Fruit fly (Drosophila melanogaster) whole organism, embryonic: Measurements from ENCODE around the gene CG15170.

Source experiments
- Ada2b ChIP-seq: fragments of 200-800 bp; sonication (Bioruptor generic); IDR thresholded peaks from 2 replicates; pipeline ENCODE4 v1.3.6; 2022; ENCODE audit warnings: missing biosample characterization, missing genetic modification characterization
- B-H1 ChIP-seq: fragments of 200-800 bp; sonication (Bioruptor generic); IDR thresholded peaks from 3 replicates; pipeline ENCODE4 v1.3.6; 2022; ENCODE audit warnings: missing biosample characterization, missing genetic modification characterization
- B-H2 ChIP-seq: fragments of 200-800 bp; sonication (Bioruptor generic); optimal IDR thresholded peaks from 2 replicates; lab custom pipeline; 2018; ENCODE audit warnings: missing biosample characterization, mild to moderate bottlenecking, missing genetic modification characterization
- CG10274 ChIP-seq: fragments of 200-800 bp; sonication (Bioruptor generic); optimal IDR thresholded peaks from 3 replicates; lab custom pipeline; 2017; ENCODE audit warnings: missing biosample characterization, mild to moderate bottlenecking, missing genetic modification characterization
- CG10431 ChIP-seq: fragments of 200-800 bp; sonication (Bioruptor generic); optimal IDR thresholded peaks from 3 replicates; lab custom pipeline; 2018; ENCODE audit warnings: missing biosample characterization, mild to moderate bottlenecking, missing genetic modification characterization
- CG10543 ChIP-seq: fragments of 200-800 bp; sonication (Bioruptor generic); optimal IDR thresholded peaks from 3 replicates; lab custom pipeline; 2017; ENCODE audit warnings: missing biosample characterization, mild to moderate bottlenecking, missing genetic modification characterization, moderate library complexity
- CG12236 ChIP-seq: fragments of 200-800 bp; sonication (Bioruptor generic); optimal IDR thresholded peaks from 2 replicates; lab custom pipeline; 2016; ENCODE audit warnings: missing biosample characterization, missing genetic modification characterization
- CG12299 ChIP-seq: fragments of 200-800 bp; sonication (Bioruptor generic); optimal IDR thresholded peaks from 2 replicates; lab custom pipeline; 2018; ENCODE audit warnings: missing biosample characterization, mild to moderate bottlenecking, missing genetic modification characterization
- CG13287 ChIP-seq: fragments of 200-800 bp; sonication (Bioruptor generic); IDR thresholded peaks from 2 replicates; pipeline ENCODE4 v1.3.6; 2022; ENCODE audit warnings: missing biosample characterization, missing genetic modification characterization; ENCODE audit not compliant: partially characterized antibody
- CG15601 ChIP-seq: fragments of 200-800 bp; sonication (Bioruptor generic); optimal IDR thresholded peaks from 3 replicates; lab custom pipeline; 2019; ENCODE audit warnings: missing biosample characterization, mild to moderate bottlenecking, missing genetic modification characterization, moderate library complexity
- CG17361 ChIP-seq: fragments of 200-800 bp; sonication (Bioruptor generic); IDR thresholded peaks from 3 replicates; pipeline ENCODE4 v1.3.6; 2022; ENCODE audit warnings: missing biosample characterization, missing genetic modification characterization
- CG31224 ChIP-seq: fragments of 200-800 bp; sonication (Bioruptor generic); IDR thresholded peaks from 2 replicates; pipeline ENCODE4 v1.3.6; 2022; ENCODE audit warnings: missing biosample characterization, missing genetic modification characterization
- CG31441 ChIP-seq: fragments of 200-800 bp; sonication (Bioruptor generic); IDR thresholded peaks from 2 replicates; pipeline ENCODE4 v1.3.6; 2022; ENCODE audit warnings: missing biosample characterization, missing genetic modification characterization
- CG3407 ChIP-seq: fragments of 200-800 bp; sonication (Bioruptor generic); optimal IDR thresholded peaks from 2 replicates; lab custom pipeline; 2018; ENCODE audit warnings: missing biosample characterization, mild to moderate bottlenecking, missing genetic modification characterization
- CG4360 ChIP-seq: fragments of 200-800 bp; sonication (Bioruptor generic); IDR thresholded peaks from 2 replicates; pipeline ENCODE4 v1.3.6; 2022; ENCODE audit warnings: missing biosample characterization, missing genetic modification characterization
- CG4424 ChIP-seq: fragments of 200-800 bp; sonication (Bioruptor generic); optimal IDR thresholded peaks from 3 replicates; lab custom pipeline; 2016; ENCODE audit warnings: missing biosample characterization, missing genetic modification characterization
- CG5245 ChIP-seq: fragments of 200-800 bp; sonication (Bioruptor generic); optimal IDR thresholded peaks from 3 replicates; lab custom pipeline; 2016; ENCODE audit warnings: missing biosample characterization, missing genetic modification characterization
- CG6254 ChIP-seq: fragments of 200-800 bp; sonication (Bioruptor generic); optimal IDR thresholded peaks from 3 replicates; lab custom pipeline; 2017; ENCODE audit warnings: mild to moderate bottlenecking, missing biosample characterization, missing genetic modification reagents, missing genetic modification characterization
- CG7357 ChIP-seq: fragments of 200-800 bp; sonication (Bioruptor generic); IDR thresholded peaks from 3 replicates; pipeline ENCODE4 v1.3.6; 2022; ENCODE audit warnings: missing biosample characterization, missing genetic modification characterization
- CG8089 ChIP-seq: fragments of 200-800 bp; sonication (Bioruptor generic); optimal IDR thresholded peaks from 3 replicates; lab custom pipeline; 2016; ENCODE audit warnings: missing biosample characterization, missing genetic modification characterization
- CG8478 ChIP-seq: fragments of >200 bp; optimal IDR thresholded peaks from 2 replicates; lab custom pipeline; 2018
- CG8924 ChIP-seq: fragments of 200-800 bp; optimal IDR thresholded peaks from 3 replicates; lab custom pipeline; 2019; ENCODE audit warnings: missing biosample characterization, mild to moderate bottlenecking, missing genetic modification characterization, moderate library complexity
- CG9817 ChIP-seq: fragments of 200-800 bp; sonication (Bioruptor generic); optimal IDR thresholded peaks from 2 replicates; lab custom pipeline; 2018; ENCODE audit warnings: missing biosample characterization, mild to moderate bottlenecking, missing genetic modification characterization, moderate library complexity
- Chrac-16 ChIP-seq: fragments of 200-800 bp; sonication (Bioruptor generic); optimal IDR thresholded peaks from 3 replicates; lab custom pipeline; 2016; ENCODE audit warnings: missing biosample characterization, missing genetic modification characterization
- D19B ChIP-seq: fragments of 200-800 bp; sonication (Bioruptor generic); optimal IDR thresholded peaks from 2 replicates; lab custom pipeline; 2017; ENCODE audit warnings: missing biosample characterization, mild to moderate bottlenecking, missing genetic modification characterization
- Dfd ChIP-seq, 2 experiments: fragments of >200 bp; optimal IDR thresholded peaks; 2 replicates each; lab custom pipeline; 2017; ENCODE audit warnings: missing biosample characterization in 2 of 2, missing genetic modification characterization in 2 of 2
- Ets97D ChIP-seq: fragments of 200-800 bp; sonication (Bioruptor generic); optimal IDR thresholded peaks from 3 replicates; lab custom pipeline; 2016; ENCODE audit warnings: missing biosample characterization, missing genetic modification characterization
- H15 ChIP-seq: fragments of 200-800 bp; sonication (Bioruptor generic); IDR thresholded peaks from 3 replicates; pipeline ENCODE4 v1.3.6; 2022; ENCODE audit warnings: missing biosample characterization, missing genetic modification characterization
- HLH54F ChIP-seq: fragments of 200-800 bp; sonication (Bioruptor generic); optimal IDR thresholded peaks from 3 replicates; lab custom pipeline; 2016; ENCODE audit warnings: missing biosample characterization, missing genetic modification characterization
- Hmx ChIP-seq: fragments of 200-800 bp; sonication (Bioruptor generic); optimal IDR thresholded peaks from 2 replicates; lab custom pipeline; 2016; ENCODE audit warnings: missing biosample characterization, missing genetic modification characterization
- Jarid2 ChIP-seq: fragments of 200-800 bp; sonication (Bioruptor generic); optimal IDR thresholded peaks from 3 replicates; lab custom pipeline; 2017; ENCODE audit warnings: mild to moderate bottlenecking, missing biosample characterization, missing genetic modification reagents, missing genetic modification characterization
- MTF-1 ChIP-seq: fragments of 200-800 bp; sonication (Bioruptor generic); optimal IDR thresholded peaks from 2 replicates; lab custom pipeline; 2018; ENCODE audit warnings: missing biosample characterization, mild to moderate bottlenecking, missing genetic modification characterization, borderline replicate concordance
- Mad ChIP-seq: fragments of 200-800 bp; sonication (Bioruptor generic); optimal IDR thresholded peaks from 2 replicates; lab custom pipeline; 2016; ENCODE audit warnings: missing biosample characterization, missing genetic modification characterization
- Nf-YA ChIP-seq: fragments of 200-800 bp; sonication (Bioruptor generic); IDR thresholded peaks from 2 replicates; pipeline ENCODE4 v1.3.6; 2022; ENCODE audit warnings: missing biosample characterization, missing genetic modification characterization
- Sox102F ChIP-seq: fragments of 200-800 bp; sonication (Bioruptor generic); optimal IDR thresholded peaks from 2 replicates; lab custom pipeline; 2018; ENCODE audit warnings: missing biosample characterization, mild to moderate bottlenecking, missing genetic modification characterization, moderate library complexity
- Vsx1 ChIP-seq: fragments of 200-800 bp; sonication (Bioruptor generic); optimal IDR thresholded peaks from 2 replicates; lab custom pipeline; 2017; ENCODE audit warnings: missing biosample characterization, mild to moderate bottlenecking, missing genetic modification characterization, missing genetic modification reagents
- abd-A ChIP-seq: fragments of 200-800 bp; sonication (Bioruptor generic); optimal IDR thresholded peaks from 3 replicates; lab custom pipeline; 2019; ENCODE audit warnings: missing biosample characterization, mild to moderate bottlenecking, missing genetic modification characterization, moderate library complexity
- ash1 ChIP-seq: fragments of 200-800 bp; sonication (Bioruptor generic); optimal IDR thresholded peaks from 2 replicates; lab custom pipeline; 2018; ENCODE audit warnings: missing biosample characterization, mild to moderate bottlenecking, missing genetic modification characterization
- bigmax ChIP-seq: fragments of 200-800 bp; sonication (Bioruptor generic); optimal IDR thresholded peaks from 2 replicates; lab custom pipeline; 2018; ENCODE audit warnings: missing biosample characterization, mild to moderate bottlenecking, missing genetic modification characterization
- chn ChIP-seq: fragments of 200-800 bp; sonication (Bioruptor generic); optimal IDR thresholded peaks from 2 replicates; lab custom pipeline; 2016; ENCODE audit warnings: missing biosample characterization, missing genetic modification characterization
- esg ChIP-seq: fragments of 200-800 bp; sonication (Bioruptor generic); conservative IDR thresholded peaks from 2 replicates; pipeline ENCODE4 v1.3.6; 2022; ENCODE audit warnings: missing biosample characterization, missing genetic modification characterization
- hbn ChIP-seq: fragments of 200-800 bp; sonication (Bioruptor generic); IDR thresholded peaks from 2 replicates; pipeline ENCODE4 v1.3.6; 2022; ENCODE audit warnings: missing biosample characterization, missing genetic modification characterization; ENCODE audit not compliant: partially characterized antibody
- ken ChIP-seq: fragments of 200-800 bp; sonication (Bioruptor generic); IDR thresholded peaks from 3 replicates; pipeline ENCODE4 v1.3.6; 2022; ENCODE audit warnings: missing biosample characterization, missing genetic modification characterization
- lmd ChIP-seq: fragments of 200-800 bp; sonication (Bioruptor generic); IDR thresholded peaks from 2 replicates; pipeline ENCODE4 v1.3.6; 2022; ENCODE audit warnings: missing biosample characterization, missing genetic modification characterization
- onecut ChIP-seq: fragments of 200-800 bp; sonication (Bioruptor generic); IDR thresholded peaks from 2 replicates; pipeline ENCODE4 v1.3.6; 2022; ENCODE audit warnings: missing biosample characterization, missing genetic modification characterization
- stwl ChIP-seq: fragments of 200-800 bp; sonication (Bioruptor generic); optimal IDR thresholded peaks from 3 replicates; lab custom pipeline; 2018; ENCODE audit warnings: missing biosample characterization, mild to moderate bottlenecking, missing genetic modification characterization, moderate library complexity
- tin ChIP-seq: fragments of 200-800 bp; sonication (Bioruptor generic); optimal IDR thresholded peaks from 3 replicates; lab custom pipeline; 2016; ENCODE audit warnings: missing biosample characterization, missing genetic modification characterization
- unc-4 ChIP-seq: fragments of 200-800 bp; sonication (Bioruptor generic); IDR thresholded peaks from 2 replicates; pipeline ENCODE4 v1.3.6; 2022; ENCODE audit warnings: missing biosample characterization, missing genetic modification characterization; ENCODE audit not compliant: partially characterized antibody
- zen2 ChIP-seq: fragments of 200-800 bp; sonication (Bioruptor generic); IDR thresholded peaks from 3 replicates; pipeline ENCODE4 v1.3.6; 2022; ENCODE audit warnings: missing biosample characterization, missing genetic modification characterization; ENCODE audit not compliant: partially characterized antibody

CG15170 gene

DNA sequence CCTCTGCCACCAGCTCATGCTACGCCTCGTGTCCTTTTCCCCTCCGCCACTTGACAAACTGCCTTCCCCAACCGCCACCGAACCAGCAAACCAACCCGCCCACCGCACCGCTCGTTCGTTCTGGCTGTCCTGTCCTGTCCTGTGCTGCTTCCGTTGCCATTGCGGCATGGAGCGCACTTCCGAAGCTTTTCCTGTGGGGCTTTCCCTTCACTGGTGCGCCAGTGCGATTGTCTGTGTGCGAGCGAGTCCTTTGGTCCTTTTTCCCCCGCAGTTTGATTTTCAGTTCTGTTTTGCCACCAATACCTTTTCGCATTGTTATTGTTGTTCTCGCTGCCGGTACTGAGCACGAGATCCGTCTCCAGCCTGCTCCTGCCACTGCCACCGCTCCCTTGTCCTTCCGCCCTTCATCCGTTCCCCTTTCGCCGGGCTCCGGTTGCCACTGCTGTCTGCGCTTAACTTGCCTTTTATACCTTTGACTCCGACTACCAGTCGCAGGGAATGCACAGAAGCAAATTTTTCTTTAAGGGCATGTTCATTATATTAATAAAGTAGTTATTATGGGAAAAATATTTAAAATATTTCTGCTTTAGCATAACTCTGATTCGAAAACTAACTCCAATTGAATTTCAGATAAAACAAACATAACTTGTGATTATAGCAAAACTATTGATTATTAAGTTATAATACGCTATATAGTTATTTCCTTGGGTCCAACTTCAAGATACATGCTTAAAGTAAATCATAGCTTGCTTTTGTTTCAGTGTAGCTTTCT lies 34.1 kb upstream of the CG15170 start (continued):
- TF ChIP-seq H15 (GFP tag; lab: Robert Waterston, UW) (no peak), bigmax (GFP tag; lab: Kevin White, UChicago) (no peak), CG12236 (GFP tag; lab: Kevin White, UChicago) (no peak), CG17361 (GFP tag; lab: Robert Waterston, UW) (peak; percentile 89), abd-A (tag; lab: Kevin White, UChicago) (peak; percentile 90), Mad (no peak), unc-4 (GFP tag; lab: Robert Waterston, UW) (0 out of 2 replicates have a peak, but pooled peaks have one; percentile 29), CG8478 (lab: Kevin White, UChicago) (no peak), Ada2b (GFP tag; lab: Robert Waterston, UW) (peak; percentile 39; the same call in 1 of the 2 replicates), CG31441 (GFP tag; lab: Robert Waterston, UW) (peak; percentile 74), ken (GFP tag; lab: Robert Waterston, UW) (no peak; the same call in 2 of the 3 replicates), CG10274 (GFP tag; lab: Kevin White, UChicago) (peak; percentile 9), CG5245 (GFP tag; lab: Kevin White, UChicago) (no peak), B-H1 (GFP tag; lab: Robert Waterston, UW) (peak; percentile 37; the same call in 2 of the 3 replicates), hbn (GFP tag; lab: Robert Waterston, UW) (no peak), CG8924 (tag; lab: Kevin White, UChicago) (peak; percentile 84), CG15601 (peak; percentile 72), CG10543 (GFP tag; lab: Kevin White, UChicago) (peak; percentile 80), Sox102F (GFP tag; lab: Kevin White, UChicago) (peak; percentile 75), CG4360 (no peak), CG13287 (GFP tag; lab: Robert Waterston, UW) (no peak), CG31224 (GFP tag; lab: Robert Waterston, UW) (no peak), stwl (tag; lab: Kevin White, UChicago) (no peak), HLH54F (GFP tag; lab: Kevin White, UChicago) (no peak), esg (GFP tag; lab: Robert Waterston, UW) (peak; percentile 49; the same call in 1 of the 2 replicates), CG12299 (peak; percentile 63), Jarid2 (GFP tag; lab: Kevin White, UChicago) (peak; percentile 36), Hmx (GFP tag; lab: Kevin White, UChicago) (peak; percentile 9), Dfd (GFP tag; optimal IDR thresholded peaks at IDR 0.05; lab: Kevin White, UChicago) (no peak), B-H2 (peak; percentile 67), zen2 (GFP tag; lab: Robert Waterston, UW) (no peak), CG8089 (no peak), CG10431 (peak; percentile 0), CG6254 (GFP tag; lab: Kevin White, UChicago) (peak; percentile 4), CG4424 (GFP tag; lab: Kevin White, UChicago) (peak; percentile 43), lmd (peak; percentile 55), Ets97D (GFP tag; lab: Kevin White, UChicago) (no peak), Chrac-16 (GFP tag; lab: Kevin White, UChicago) (peak; percentile 22), CG9817 (tag; lab: Kevin White, UChicago) (peak; percentile 65), tin (GFP tag; lab: Kevin White, UChicago) (peak; percentile 33), D19B (GFP tag; lab: Kevin White, UChicago) (peak; percentile 38), CG3407 (GFP tag; lab: Kevin White, UChicago) (peak; percentile 15), Nf-YA (GFP tag; lab: Robert Waterston, UW) (no peak), Vsx1 (GFP tag; lab: Kevin White, UChicago) (peak; percentile 37), ash1 (GFP tag; lab: Kevin White, UChicago) (no peak), CG7357 (no peak), MTF-1 (no peak), chn (GFP tag; lab: Kevin White, UChicago) (no peak), onecut (GFP tag; lab: Robert Waterston, UW) (peak; percentile 55)
